Worm (Caenorhabditis elegans) whole organism, mixed stage, embryonic: Measurements from ENCODE around the gene mel-32.
A peak's percentile ranks its signal among the peaks of the same experiment; 100 is the strongest.

Source experiments
- M03D4.4 ChIP-seq: sonication (generic microtip); optimal IDR thresholded peaks from 2 replicates; lab custom pipeline; 2017; ENCODE audit warnings: mild to moderate bottlenecking, missing genetic modification characterization, missing compliant biosample characterization
- bed-3 ChIP-seq: fragments of 200-800 bp; sonication (Bioruptor generic); optimal IDR thresholded peaks from 3 replicates; lab custom pipeline; 2018; ENCODE audit warnings: mild to moderate bottlenecking, missing genetic modification characterization, moderate library complexity, missing compliant biosample characterization
- blmp-1 ChIP-seq: fragments of 150-350 bp; optimal IDR thresholded peaks from 2 replicates; lab custom pipeline; 2014; ENCODE audit warnings: missing biosample characterization, missing genetic modification characterization
- ceh-39 ChIP-seq: fragments of 150-350 bp; optimal IDR thresholded peaks from 2 replicates; lab custom pipeline; 2014; ENCODE audit warnings: missing biosample characterization, missing genetic modification characterization
- ceh-43 ChIP-seq: fragments of 200-800 bp; sonication (Bioruptor generic); optimal IDR thresholded peaks from 2 replicates; lab custom pipeline; 2018; ENCODE audit warnings: mild to moderate bottlenecking, missing genetic modification characterization, moderate library complexity, missing compliant biosample characterization
- ceh-83 ChIP-seq: fragments of 200-800 bp; sonication (Bioruptor generic); optimal IDR thresholded peaks from 2 replicates; lab custom pipeline; 2018; ENCODE audit warnings: mild to moderate bottlenecking, missing genetic modification characterization, missing compliant biosample characterization
- ces-1 ChIP-seq: fragments of 150-350 bp; optimal IDR thresholded peaks from 2 replicates; lab custom pipeline; 2014; ENCODE audit warnings: missing biosample characterization, missing genetic modification reagents, missing genetic modification characterization
- cnd-1 ChIP-seq: fragments of 200-800 bp; sonication (Bioruptor generic); optimal IDR thresholded peaks from 2 replicates; lab custom pipeline; 2018; ENCODE audit warnings: mild to moderate bottlenecking, missing genetic modification characterization, missing compliant biosample characterization
- drap-1 ChIP-seq: fragments of 200-800 bp; sonication (Bioruptor generic); optimal IDR thresholded peaks from 3 replicates; lab custom pipeline; 2018; ENCODE audit warnings: mild to moderate bottlenecking, missing genetic modification characterization, missing compliant biosample characterization
- elt-1 ChIP-seq: sonication (generic microtip); optimal IDR thresholded peaks from 2 replicates; lab custom pipeline; 2017; ENCODE audit warnings: missing genetic modification characterization, mild to moderate bottlenecking, missing compliant biosample characterization, antibody characterized with exemption, moderate library complexity, borderline replicate concordance; ENCODE audit not compliant: insufficient read depth
- elt-3 ChIP-seq: fragments of 150-350 bp; optimal IDR thresholded peaks from 2 replicates; lab custom pipeline; 2014; ENCODE audit warnings: missing biosample characterization, missing genetic modification characterization
- flh-1 ChIP-seq: fragments of 200-800 bp; sonication (Bioruptor generic); optimal IDR thresholded peaks from 2 replicates; lab custom pipeline; 2018; ENCODE audit warnings: mild to moderate bottlenecking, missing genetic modification characterization, moderate library complexity, missing compliant biosample characterization
- ham-2 ChIP-seq: fragments of 200-800 bp; sonication (Bioruptor generic); optimal IDR thresholded peaks from 2 replicates; lab custom pipeline; 2018; ENCODE audit warnings: mild to moderate bottlenecking, missing genetic modification characterization, missing compliant biosample characterization
- hlh-1 ChIP-seq: fragments of 150-350 bp; optimal IDR thresholded peaks from 2 replicates; lab custom pipeline; 2014; ENCODE audit warnings: missing biosample characterization, missing genetic modification reagents, missing genetic modification characterization
- lin-13 ChIP-seq: fragments of 150-350 bp; optimal IDR thresholded peaks from 2 replicates; lab custom pipeline; 2014; ENCODE audit warnings: missing biosample characterization, missing genetic modification characterization
- lin-32 ChIP-seq: fragments of 200-800 bp; sonication (Bioruptor generic); optimal IDR thresholded peaks from 2 replicates; lab custom pipeline; 2018; ENCODE audit warnings: mild to moderate bottlenecking, missing genetic modification characterization, missing compliant biosample characterization
- lsy-2 ChIP-seq: fragments of 150-350 bp; optimal IDR thresholded peaks from 2 replicates; lab custom pipeline; 2014; ENCODE audit warnings: missing biosample characterization, missing genetic modification characterization
- mab-5 ChIP-seq: fragments of 150-350 bp; optimal IDR thresholded peaks from 2 replicates; lab custom pipeline; 2014; ENCODE audit warnings: missing biosample characterization, missing genetic modification characterization
- mep-1 ChIP-seq: fragments of 150-350 bp; optimal IDR thresholded peaks from 2 replicates; lab custom pipeline; 2017; ENCODE audit warnings: missing biosample characterization, missing genetic modification reagents, missing genetic modification characterization, inconsistent platforms
- nhr-12 ChIP-seq: fragments of 150-350 bp; optimal IDR thresholded peaks from 2 replicates; lab custom pipeline; 2014; ENCODE audit warnings: missing biosample characterization, missing genetic modification characterization
- nhr-2 ChIP-seq: fragments of 150-350 bp; optimal IDR thresholded peaks from 2 replicates; lab custom pipeline; 2014; ENCODE audit warnings: missing biosample characterization, missing genetic modification characterization
- nhr-237 ChIP-seq: fragments of 150-350 bp; optimal IDR thresholded peaks from 2 replicates; lab custom pipeline; 2014; ENCODE audit warnings: missing biosample characterization, missing genetic modification characterization
- nhr-76 ChIP-seq: sonication (generic microtip); optimal IDR thresholded peaks from 2 replicates; lab custom pipeline; 2017; ENCODE audit warnings: missing biosample characterization, missing genetic modification characterization
- pha-4 ChIP-seq: fragments of 150-350 bp; optimal IDR thresholded peaks from 2 replicates; lab custom pipeline; 2018; ENCODE audit warnings: missing biosample characterization, missing genetic modification reagents, missing genetic modification characterization
- sem-2 ChIP-seq: fragments of 200-800 bp; sonication (Bioruptor generic); optimal IDR thresholded peaks from 2 replicates; lab custom pipeline; 2018; ENCODE audit warnings: mild to moderate bottlenecking, missing genetic modification characterization, missing compliant biosample characterization
- sptf-1 ChIP-seq: sonication (generic microtip); optimal IDR thresholded peaks from 2 replicates; lab custom pipeline; 2017; ENCODE audit warnings: mild to moderate bottlenecking, missing genetic modification characterization, moderate library complexity, missing compliant biosample characterization
- tbx-8 ChIP-seq: fragments of 200-800 bp; sonication (Bioruptor generic); optimal IDR thresholded peaks from 2 replicates; lab custom pipeline; 2018; ENCODE audit warnings: mild to moderate bottlenecking, missing genetic modification characterization, moderate library complexity, missing compliant biosample characterization
- unc-39 ChIP-seq: fragments of 150-350 bp; optimal IDR thresholded peaks from 2 replicates; lab custom pipeline; 2014; ENCODE audit warnings: missing biosample characterization, missing genetic modification characterization
- unc-62 ChIP-seq: fragments of 150-350 bp; optimal IDR thresholded peaks from 2 replicates; lab custom pipeline; 2014; ENCODE audit warnings: missing biosample characterization, missing genetic modification reagents, missing genetic modification characterization
- zip-8 ChIP-seq: fragments of 150-350 bp; optimal IDR thresholded peaks from 2 replicates; lab custom pipeline; 2014; ENCODE audit warnings: missing biosample characterization, missing genetic modification characterization

mel-32 gene

DNA sequence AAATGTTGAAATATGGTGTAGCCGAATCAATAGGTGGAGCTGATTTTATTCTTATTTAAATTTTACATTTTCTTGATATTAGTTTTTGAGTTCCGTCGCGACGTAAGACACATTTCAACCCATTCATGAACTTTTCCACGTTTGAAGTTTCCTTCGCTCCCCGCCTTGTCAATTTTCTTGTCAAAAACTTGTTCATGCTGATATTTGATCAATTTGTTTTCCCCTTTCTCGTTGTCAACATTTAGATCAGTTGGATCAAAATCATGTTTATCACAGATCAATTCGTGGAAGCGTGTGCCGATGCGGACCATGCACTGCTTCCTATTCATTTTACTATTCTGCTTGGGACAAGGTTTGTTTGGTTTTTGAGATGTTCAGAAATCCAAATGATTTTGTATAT lies 40.1 kb upstream of the mel-32 start, which contains the start of gene chtb-2:
Gene chtb-2 (plus strand): TSS at position 301 of the 400 bp plus-strand sequence.
- no peak for TF ChIP-seq unc-62
- no peak for TF ChIP-seq ceh-83 (GFP tag; lab: Kevin White, UChicago)
- no peak for TF ChIP-seq zip-8 (tag; lab: Kevin White, UChicago)

DNA sequence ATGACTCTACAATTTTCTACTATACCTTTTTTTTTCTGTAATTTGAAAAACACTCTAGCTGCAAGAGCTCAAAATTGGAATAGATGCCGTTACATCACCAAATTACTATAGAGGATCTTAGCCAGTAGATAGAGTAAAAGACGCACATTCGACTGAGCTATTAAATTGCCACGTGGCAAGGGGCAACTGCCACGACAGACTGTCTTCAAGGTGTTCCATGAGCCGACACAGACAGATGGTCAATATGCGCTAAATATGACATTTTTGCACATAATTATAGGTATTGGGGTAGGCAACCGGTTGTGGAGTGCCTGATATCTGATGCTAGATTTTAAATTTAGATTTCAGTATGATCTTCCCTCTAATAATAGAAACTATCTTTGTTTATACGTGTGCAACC lies 36.6 kb upstream of the mel-32 start:
- TF ChIP-seq nhr-2 (tag; lab: Kevin White, UChicago): peak; percentile 89
- TF ChIP-seq elt-1 (tag; lab: Kevin White, UChicago): no peak
- TF ChIP-seq cnd-1: peak; percentile 71

DNA sequence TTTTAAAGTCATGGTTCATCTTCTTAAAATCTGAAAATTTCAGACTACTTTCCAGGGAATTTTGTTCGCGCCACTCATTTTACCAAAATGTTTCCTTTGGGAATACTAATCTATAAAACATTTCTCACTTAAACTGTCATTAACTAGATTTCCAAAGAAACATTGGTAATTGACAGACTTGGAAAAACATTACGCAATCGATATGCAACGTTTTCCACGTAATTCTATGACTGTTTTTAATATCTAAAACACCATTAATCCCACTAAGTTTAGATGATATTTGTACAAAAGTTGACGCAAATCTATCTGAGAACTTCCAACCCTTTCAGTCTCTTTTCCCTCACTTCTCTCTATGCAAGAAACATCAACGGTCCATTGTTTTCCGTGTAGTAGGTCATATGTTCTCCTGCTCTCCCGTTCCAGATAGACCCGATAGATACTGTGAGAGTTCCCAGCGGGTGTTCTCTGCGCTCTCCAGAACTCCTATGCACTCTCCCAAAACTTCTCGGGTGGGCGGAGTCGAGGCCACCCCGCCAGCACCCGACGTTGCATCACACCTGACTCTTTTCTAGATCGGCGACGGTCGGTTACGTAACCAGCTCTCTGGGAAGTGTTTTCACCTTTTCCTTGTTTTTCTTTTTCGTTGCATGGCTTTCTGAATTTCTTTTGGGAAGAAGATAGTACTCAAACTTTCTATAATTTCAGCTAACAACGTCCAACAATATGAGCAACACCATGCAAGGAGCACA lies 35.6 kb upstream of the mel-32 start, which contains the start of gene zip-8:
Gene zip-8 (plus strand): TSS at position 700 of the 749 bp plus-strand sequence.
- TF ChIP-seq hlh-1 (no peak), mab-5 (no peak), zip-8 (tag; lab: Kevin White, UChicago) (peak; percentile 98)

DNA sequence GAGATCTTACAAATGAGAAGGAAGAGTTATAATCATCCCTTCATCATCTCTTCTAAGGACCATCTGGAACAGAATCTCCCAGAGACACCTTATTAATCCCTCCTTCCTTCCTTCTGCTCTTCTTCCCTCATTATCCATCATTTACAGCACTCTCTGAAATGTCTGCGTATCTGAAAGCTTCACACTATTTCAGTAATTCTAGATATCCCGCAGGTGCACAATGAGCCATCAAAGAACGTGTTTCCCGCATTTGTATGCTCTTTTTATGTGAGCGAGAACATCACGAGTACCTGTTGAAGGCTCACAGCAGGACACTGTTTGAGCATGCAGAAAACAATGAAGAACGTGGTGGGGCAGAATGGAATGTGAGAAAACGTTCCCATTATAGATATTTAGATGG lies 33.6 kb upstream of the mel-32 start:
- TF ChIP-seq elt-3 (tag; lab: Kevin White, UChicago) (no peak), unc-39 (tag; lab: Kevin White, UChicago) (no peak), ceh-83 (GFP tag; lab: Kevin White, UChicago) (no peak), M03D4.4 (tag; lab: Kevin White, UChicago) (no peak), sptf-1 (tag; lab: Kevin White, UChicago) (no peak), elt-1 (tag; lab: Kevin White, UChicago) (peak; percentile 51), nhr-2 (tag; lab: Kevin White, UChicago) (peak; percentile 65)

DNA sequence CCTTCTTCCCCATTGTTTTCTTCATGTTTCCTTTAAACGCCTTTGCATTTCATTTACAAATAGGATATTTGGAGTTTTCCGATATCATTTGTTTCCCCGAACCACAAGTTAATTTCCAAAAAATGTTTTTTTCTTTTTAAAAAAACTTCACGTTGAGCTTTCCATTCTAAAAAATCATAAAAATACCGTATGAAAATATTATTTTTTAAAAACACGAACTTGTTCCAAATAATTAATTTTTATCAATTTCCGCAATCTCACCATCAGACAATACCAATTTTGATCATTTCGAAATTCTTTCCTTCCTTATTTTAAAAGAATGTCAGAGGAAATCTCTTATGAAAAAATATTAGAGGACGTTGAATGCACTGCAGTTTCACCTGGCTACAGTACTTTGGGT lies 28.7 kb upstream of the mel-32 start, which contains the start of gene wht-6:
Gene wht-6 (plus strand): TSS at position 301 of the 400 bp plus-strand sequence.
- TF ChIP-seq nhr-2 (tag; lab: Kevin White, UChicago) (no peak), ceh-39 (tag; lab: Kevin White, UChicago) (no peak), zip-8 (tag; lab: Kevin White, UChicago) (no peak), drap-1 (no peak), mab-5 (no peak), pha-4 (tag; lab: Kevin White, UChicago) (no peak), unc-39 (tag; lab: Kevin White, UChicago) (no peak)

DNA sequence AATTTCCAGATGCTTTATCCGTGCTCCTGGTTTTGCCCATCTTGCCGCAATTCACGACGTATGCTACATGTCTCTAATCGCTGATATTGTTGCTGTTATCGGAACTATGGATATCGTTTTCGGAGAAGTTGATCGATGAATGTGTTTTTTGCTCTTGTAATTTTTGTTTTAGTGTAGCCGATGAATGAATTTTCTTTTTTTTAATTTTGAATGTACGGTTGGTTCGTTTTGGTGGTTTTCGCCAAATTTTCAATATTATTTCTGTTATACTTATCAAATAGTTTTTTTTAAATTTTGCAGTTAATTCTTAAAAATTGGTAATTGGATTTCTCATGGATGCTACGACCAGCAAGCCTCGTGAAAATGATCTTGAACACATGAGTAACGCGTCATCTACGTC lies 24.2 kb upstream of the mel-32 start, which contains the start of gene T26A5.2:
Gene T26A5.2 (plus strand): TSS at position 301 of the 400 bp plus-strand sequence.
- TF ChIP-seq cnd-1 (no peak), ces-1 (GFP tag; lab: Kevin White, UChicago) (no peak), nhr-12 (tag; lab: Kevin White, UChicago) (no peak), ceh-83 (GFP tag; lab: Kevin White, UChicago) (no peak), elt-1 (tag; lab: Kevin White, UChicago) (no peak), nhr-2 (tag; lab: Kevin White, UChicago) (no peak), nhr-76 (tag; lab: Kevin White, UChicago) (no peak), mep-1 (tag; lab: Kevin White, UChicago) (no peak), zip-8 (tag; lab: Kevin White, UChicago) (no peak), lin-13 (no peak), sem-2 (GFP tag; lab: Kevin White, UChicago) (no peak), tbx-8 (no peak)
- TF ChIP-seq, all 35 proteins: peak for 0

DNA sequence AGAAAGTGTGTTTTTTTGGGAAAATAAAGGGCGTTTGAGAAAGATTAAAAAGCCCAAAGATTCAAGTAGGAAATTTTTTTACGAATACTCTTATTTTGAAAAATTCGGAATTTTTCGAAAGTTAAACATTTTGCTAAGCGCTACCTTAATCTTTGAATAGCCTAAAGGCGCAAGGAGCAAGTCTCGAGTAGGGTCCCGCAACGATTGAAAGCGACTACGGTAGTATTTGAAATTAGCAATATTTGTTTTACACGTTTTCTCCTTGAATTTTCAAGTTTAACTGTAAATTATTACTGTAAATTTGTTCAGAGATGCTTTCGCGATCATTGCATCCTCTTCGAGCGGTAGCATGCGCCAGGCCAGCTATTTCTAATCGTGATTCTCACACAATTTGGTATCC lies 22.1 kb upstream of the mel-32 start, which contains the start of gene nduf-2.2:
Gene nduf-2.2 (plus strand): TSS at position 310 of the 400 bp plus-strand sequence.
- TF ChIP-seq blmp-1 (tag; lab: Kevin White, UChicago) (no peak), lin-13 (no peak), sem-2 (GFP tag; lab: Kevin White, UChicago) (no peak), lin-32 (GFP tag; lab: Kevin White, UChicago) (no peak), elt-3 (tag; lab: Kevin White, UChicago) (no peak), ham-2 (GFP tag; lab: Kevin White, UChicago) (no peak), lsy-2 (tag; lab: Kevin White, UChicago) (no peak), ceh-39 (tag; lab: Kevin White, UChicago) (no peak), zip-8 (tag; lab: Kevin White, UChicago) (no peak), ces-1 (GFP tag; lab: Kevin White, UChicago) (no peak), bed-3 (GFP tag; lab: Kevin White, UChicago) (no peak), nhr-237 (tag; lab: Kevin White, UChicago) (no peak), flh-1 (GFP tag; lab: Kevin White, UChicago) (no peak), drap-1 (no peak), ceh-43 (no peak), elt-1 (tag; lab: Kevin White, UChicago) (no peak), unc-62 (no peak), M03D4.4 (tag; lab: Kevin White, UChicago) (no peak), mab-5 (no peak)
